Fruit fly (Drosophila melanogaster): Measurements from ENCODE around the gene pbl.

The pbl gene

DNA sequence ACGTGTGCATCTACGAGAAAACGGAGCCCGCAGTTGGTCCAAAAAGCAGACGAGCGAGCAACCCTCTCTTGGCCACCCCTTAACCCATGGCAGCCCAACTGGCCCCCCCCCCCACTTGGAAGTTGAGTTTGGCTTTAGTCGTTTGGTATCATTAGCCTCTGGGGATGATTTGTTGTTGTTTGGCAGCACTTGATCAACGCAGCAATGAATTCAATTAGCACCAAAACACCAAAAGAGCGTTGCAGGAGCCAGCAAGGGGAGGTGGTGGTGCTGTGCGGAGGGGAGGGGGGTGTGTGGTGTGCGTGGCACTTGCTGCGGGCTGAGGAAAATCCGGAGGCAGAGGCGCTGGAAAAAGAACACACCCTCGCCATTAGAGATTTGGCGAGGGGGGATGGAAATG is 43.2 kb upstream of the pbl start:
- TF ChIP-seq CG5204 (GFP tag; optimal IDR thresholded peaks at IDR 0.05) (no peak), CG11617 (GFP tag; optimal IDR thresholded peaks at IDR 0.05) (no peak), CG7101 (tag; optimal IDR thresholded peaks at IDR 0.05) (no peak), CG7045 (GFP tag; optimal IDR thresholded peaks at IDR 0.05) (no peak), ovo (GFP tag; optimal IDR thresholded peaks at IDR 0.05) (no peak), Crg-1 (GFP tag; optimal IDR thresholded peaks at IDR 0.05) (no peak), CG1620 (GFP tag; optimal IDR thresholded peaks at IDR 0.05) (no peak), cic (GFP tag; optimal IDR thresholded peaks at IDR 0.05) (no peak), Mnt (GFP tag; optimal IDR thresholded peaks at IDR 0.05) (no peak), CG14711 (tag; optimal IDR thresholded peaks at IDR 0.05) (no peak), pad (GFP tag; optimal IDR thresholded peaks at IDR 0.05) (no peak), tj (GFP tag; optimal IDR thresholded peaks at IDR 0.05) (no peak), kay (GFP tag; ENCODE audit: borderline replicate concordance) (no peak), bab1 (GFP tag; optimal IDR thresholded peaks at IDR 0.05) (no peak), CG33017 (tag; optimal IDR thresholded peaks at IDR 0.05) (no peak), CG12768 (GFP tag; optimal IDR thresholded peaks at IDR 0.05) (no peak), Hr96 (GFP tag; optimal IDR thresholded peaks at IDR 0.05) (no peak), cnc (optimal IDR thresholded peaks at IDR 0.05) (no peak), Clk (GFP tag; optimal IDR thresholded peaks at IDR 0.05) (no peak), toe (GFP tag; optimal IDR thresholded peaks at IDR 0.05) (no peak)

DNA sequence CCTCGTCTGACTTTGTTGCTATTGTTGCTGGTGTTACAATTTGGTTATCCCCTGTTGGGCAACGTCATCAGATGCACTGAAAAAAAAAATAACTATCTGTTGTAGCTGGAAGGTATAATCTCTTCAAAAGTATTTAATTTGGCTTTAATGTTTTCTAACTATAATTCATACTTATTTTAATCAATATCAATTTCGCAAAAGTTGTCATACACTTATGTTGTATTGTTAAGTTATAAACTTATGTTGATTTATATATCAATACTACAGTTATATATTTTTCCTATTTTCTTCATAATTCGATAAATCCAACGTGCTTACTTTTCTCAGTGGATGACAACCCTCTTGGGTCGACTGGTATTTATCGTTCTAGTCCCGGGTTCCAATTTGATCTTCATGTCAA is 42.0 kb upstream of the pbl start:
- TF ChIP-seq kay (GFP tag; ENCODE audit: borderline replicate concordance) (no peak), bab1 (GFP tag; optimal IDR thresholded peaks at IDR 0.05) (no peak), CG5204 (GFP tag; optimal IDR thresholded peaks at IDR 0.05) (no peak), CG1620 (GFP tag; optimal IDR thresholded peaks at IDR 0.05) (no peak), tj (GFP tag; optimal IDR thresholded peaks at IDR 0.05) (no peak), Mnt (GFP tag; optimal IDR thresholded peaks at IDR 0.05) (no peak), CG33017 (tag; optimal IDR thresholded peaks at IDR 0.05) (no peak), cnc (optimal IDR thresholded peaks at IDR 0.05) (no peak), CG7101 (tag; optimal IDR thresholded peaks at IDR 0.05) (no peak), Hr96 (GFP tag; optimal IDR thresholded peaks at IDR 0.05) (no peak), CG11617 (GFP tag; optimal IDR thresholded peaks at IDR 0.05) (no peak), cic (GFP tag; optimal IDR thresholded peaks at IDR 0.05) (no peak), CG7045 (GFP tag; optimal IDR thresholded peaks at IDR 0.05) (no peak)

DNA sequence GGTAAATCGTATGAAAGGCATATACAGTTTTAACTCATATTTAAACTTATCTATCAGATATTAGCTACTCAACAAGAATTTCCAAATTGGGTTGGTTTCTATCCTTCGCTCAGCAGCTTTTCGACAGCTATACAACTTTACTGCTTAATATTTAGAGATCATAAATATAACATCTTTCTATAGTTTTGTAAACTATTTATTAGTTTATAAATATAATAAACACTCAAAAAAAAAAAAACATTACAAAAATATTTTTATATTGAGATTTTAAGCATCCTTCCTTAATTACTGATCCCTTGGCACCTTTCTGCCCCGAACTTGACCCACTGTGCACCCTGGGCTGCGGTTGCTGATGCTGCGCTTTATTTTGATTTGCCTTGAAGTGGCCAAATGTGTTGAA is 41.2 kb upstream of the pbl start:
- TF ChIP-seq kay (GFP tag; ENCODE audit: borderline replicate concordance) (peak; percentile 45), CG11617 (GFP tag; optimal IDR thresholded peaks at IDR 0.05) (no peak)

DNA sequence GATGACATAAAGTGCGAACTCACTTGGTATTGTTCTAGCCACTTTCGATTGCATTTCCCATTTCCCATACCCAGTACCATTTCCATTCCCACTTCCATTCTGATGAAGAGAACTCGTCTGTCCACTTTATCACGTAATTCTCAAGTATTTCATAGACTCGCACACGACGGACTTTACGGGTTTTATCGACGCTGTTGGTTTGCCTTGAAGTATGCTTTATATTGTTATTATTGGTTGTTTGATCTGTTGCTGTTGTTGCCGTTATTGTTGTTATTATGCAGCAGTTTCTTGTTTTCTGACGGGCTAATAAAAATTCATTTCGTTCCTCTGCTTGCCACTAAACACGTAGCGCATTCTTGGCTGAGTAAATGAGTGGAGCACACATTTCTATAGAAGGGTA is 40.8 kb upstream of the pbl start:
- TF ChIP-seq CG33017 (tag; optimal IDR thresholded peaks at IDR 0.05): no peak
- no peak for TF ChIP-seq CG11617 (GFP tag; optimal IDR thresholded peaks at IDR 0.05)
- TF ChIP-seq cic (GFP tag; optimal IDR thresholded peaks at IDR 0.05): no peak
- no peak for TF ChIP-seq CG5204 (GFP tag; optimal IDR thresholded peaks at IDR 0.05)
- TF ChIP-seq tj (GFP tag; optimal IDR thresholded peaks at IDR 0.05): no peak

DNA sequence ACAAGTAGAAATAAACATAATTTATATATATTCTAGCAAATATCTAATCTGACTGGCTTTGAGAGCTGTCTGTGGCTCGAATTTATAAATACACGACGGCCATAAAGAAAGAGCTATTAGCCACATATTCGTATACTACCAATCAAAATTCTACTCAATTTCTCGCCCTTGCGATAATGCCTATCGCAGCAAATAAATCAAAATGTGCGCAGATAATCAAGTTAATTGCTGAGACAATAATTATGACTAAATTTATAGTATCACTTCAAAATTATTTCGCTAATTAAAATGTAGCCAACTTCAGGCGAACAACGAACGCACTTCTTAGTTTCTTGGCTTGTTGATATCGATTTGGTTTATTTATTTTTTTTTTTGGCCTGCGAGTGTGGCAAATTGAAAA is 40.1 kb upstream of the pbl start:
- no peak for TF ChIP-seq pad (GFP tag; optimal IDR thresholded peaks at IDR 0.05)
- peak; percentile 42 for TF ChIP-seq tj (GFP tag; optimal IDR thresholded peaks at IDR 0.05)
- TF ChIP-seq cic (GFP tag; optimal IDR thresholded peaks at IDR 0.05): peak; percentile 40
- no peak for TF ChIP-seq CG7045 (GFP tag; optimal IDR thresholded peaks at IDR 0.05)
- TF ChIP-seq CG12768 (GFP tag; optimal IDR thresholded peaks at IDR 0.05): no peak
- TF ChIP-seq kay (GFP tag; ENCODE audit: borderline replicate concordance): peak; percentile 82

DNA sequence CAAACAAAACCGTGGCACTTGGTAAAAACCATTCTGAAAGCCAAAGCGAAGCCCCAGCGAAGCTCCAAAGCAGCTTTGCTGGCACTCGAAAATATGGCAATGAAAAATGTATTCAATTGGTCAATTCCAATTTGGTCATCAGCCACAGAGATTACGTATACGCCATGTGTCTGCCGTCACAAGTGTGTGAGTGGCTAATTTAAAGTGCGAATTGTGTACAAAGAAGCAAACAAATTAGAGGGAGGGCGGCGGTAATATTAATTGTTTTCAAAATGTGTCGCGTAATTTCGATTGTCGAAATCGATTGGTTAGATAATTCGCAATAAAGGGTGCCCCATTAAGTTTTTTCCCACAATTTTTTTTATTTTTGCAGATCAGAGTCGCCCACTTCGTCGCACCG is 38.0 kb upstream of the pbl start:
- TF ChIP-seq CG7045 (GFP tag; optimal IDR thresholded peaks at IDR 0.05) (no peak), Hr96 (GFP tag; optimal IDR thresholded peaks at IDR 0.05) (no peak), kay (GFP tag; ENCODE audit: borderline replicate concordance) (no peak), CG1620 (GFP tag; optimal IDR thresholded peaks at IDR 0.05) (no peak), Crg-1 (GFP tag; optimal IDR thresholded peaks at IDR 0.05) (no peak), pad (GFP tag; optimal IDR thresholded peaks at IDR 0.05) (no peak), CG12768 (GFP tag; optimal IDR thresholded peaks at IDR 0.05) (no peak)

DNA sequence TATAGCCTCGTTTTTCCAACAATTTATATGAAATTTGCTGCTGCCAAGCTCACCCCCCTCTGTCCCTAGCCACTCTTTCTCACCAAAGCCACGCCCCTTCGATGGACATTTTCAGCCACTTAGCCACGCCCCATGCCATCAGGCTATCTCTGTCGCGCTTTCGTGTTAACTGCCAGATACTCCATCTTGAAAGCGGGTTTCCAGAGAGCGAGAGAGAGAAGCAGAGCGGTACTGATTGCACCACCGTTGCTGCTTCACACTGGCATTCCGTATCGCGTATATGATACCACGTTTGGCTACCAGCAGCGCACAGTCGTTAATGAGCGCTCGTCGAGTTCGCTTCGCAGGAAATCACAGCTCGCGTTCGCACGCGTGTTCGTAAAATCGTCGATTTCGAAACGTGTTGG is 36.1 kb upstream of the pbl start, which contains the start of gene exex:
TSS of gene exex (plus strand) at position 307 of the 407 bp plus-strand sequence.
- TF ChIP-seq Clk (GFP tag; optimal IDR thresholded peaks at IDR 0.05) (no peak), Mnt (GFP tag; optimal IDR thresholded peaks at IDR 0.05) (peak; percentile 35), ovo (GFP tag; optimal IDR thresholded peaks at IDR 0.05) (no peak), CG14711 (tag; optimal IDR thresholded peaks at IDR 0.05) (no peak), CG7045 (GFP tag; optimal IDR thresholded peaks at IDR 0.05) (no peak), CG5204 (GFP tag; optimal IDR thresholded peaks at IDR 0.05) (no peak), CG1620 (GFP tag; optimal IDR thresholded peaks at IDR 0.05) (no peak), cic (GFP tag; optimal IDR thresholded peaks at IDR 0.05) (no peak)

DNA sequence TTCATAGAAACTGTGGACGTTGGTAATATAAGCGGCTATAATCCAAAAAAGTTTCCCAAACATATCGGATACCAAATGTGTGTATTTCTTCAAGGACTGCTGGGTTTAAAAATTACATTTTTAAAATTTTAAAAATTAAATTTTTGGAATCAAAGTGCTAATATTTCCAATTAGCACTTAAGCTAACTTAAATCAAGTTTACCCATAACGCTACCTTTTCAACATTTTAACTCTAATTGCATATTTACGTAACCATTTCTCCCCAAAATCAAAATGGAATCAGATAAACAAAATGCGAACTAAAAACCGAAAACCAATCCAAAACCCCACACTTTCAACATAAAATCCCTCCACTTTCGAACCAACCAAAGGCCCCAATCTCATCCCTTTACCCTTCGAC is 34.5 kb upstream of the pbl start, which contains the start of gene CG43880:
TSS of gene CG43880 (minus strand) at position 101 of the 400 bp plus-strand sequence.
- no peak for TF ChIP-seq CG5204 (GFP tag; optimal IDR thresholded peaks at IDR 0.05)
- no peak for TF ChIP-seq CG12768 (GFP tag; optimal IDR thresholded peaks at IDR 0.05)
- TF ChIP-seq CG11617 (GFP tag; optimal IDR thresholded peaks at IDR 0.05): no peak
- no peak for TF ChIP-seq CG33017 (tag; optimal IDR thresholded peaks at IDR 0.05)
- TF ChIP-seq Clk (GFP tag; optimal IDR thresholded peaks at IDR 0.05): no peak
- TF ChIP-seq CG14711 (tag; optimal IDR thresholded peaks at IDR 0.05): no peak
- TF ChIP-seq cnc (optimal IDR thresholded peaks at IDR 0.05): no peak
- no peak for TF ChIP-seq kay (GFP tag; ENCODE audit: borderline replicate concordance)
- no peak for TF ChIP-seq CG7045 (GFP tag; optimal IDR thresholded peaks at IDR 0.05)
- TF ChIP-seq CG7101 (tag; optimal IDR thresholded peaks at IDR 0.05): no peak
- TF ChIP-seq Hr96 (GFP tag; optimal IDR thresholded peaks at IDR 0.05): no peak
- no peak for TF ChIP-seq Crg-1 (GFP tag; optimal IDR thresholded peaks at IDR 0.05)
- TF ChIP-seq CG1620 (GFP tag; optimal IDR thresholded peaks at IDR 0.05): no peak
- TF ChIP-seq bab1 (GFP tag; optimal IDR thresholded peaks at IDR 0.05): no peak
- TF ChIP-seq cic (GFP tag; optimal IDR thresholded peaks at IDR 0.05): no peak
- TF ChIP-seq ovo (GFP tag; optimal IDR thresholded peaks at IDR 0.05): no peak
- no peak for TF ChIP-seq toe (GFP tag; optimal IDR thresholded peaks at IDR 0.05)
- TF ChIP-seq Mnt (GFP tag; optimal IDR thresholded peaks at IDR 0.05): no peak
- TF ChIP-seq pad (GFP tag; optimal IDR thresholded peaks at IDR 0.05): no peak

Measured in whole organism, adult.